Fruit fly (Drosophila melanogaster) S2 (cell line): ENCODE measurements around the gene f.

Experiments
- CG8478 ChIP-seq: fragments of >200 bp; optimal IDR thresholded peaks from 2 replicates; lab custom pipeline; 2018
- CTCF ChIP-seq, 2 experiments: fragments of >200 bp; optimal IDR thresholded peaks; 2 replicates each; lab custom pipeline; 2018

- no peak for TF ChIP-seq CG8478 (lab: Kevin White, UChicago)
- no peak for TF ChIP-seq CTCF (optimal IDR thresholded peaks at IDR 0.05; lab: Kevin White, UChicago)
These were observed 61.6 kb downstream of the f start for dm6 chrX:17294169-17294833.
